Worm (Caenorhabditis elegans): ENCODE data around the gene enu-3.2.

ce11 chrIII:4802707-4803106 is 17.7 kb upstream of the enu-3.2 start, which contains the start of gene metl-5:
- TF ChIP-seq jun-1 (tag; optimal IDR thresholded peaks at IDR 0.05): no peak
- TF ChIP-seq pha-4 (tag; optimal IDR thresholded peaks at IDR 0.05): no peak
- no peak for TF ChIP-seq ceh-82 (tag; optimal IDR thresholded peaks at IDR 0.05)
- no peak for TF ChIP-seq pqm-1 (tag; optimal IDR thresholded peaks at IDR 0.05)
- TF ChIP-seq fos-1 (tag; optimal IDR thresholded peaks at IDR 0.05): no peak
- TF ChIP-seq nhr-23 (tag; optimal IDR thresholded peaks at IDR 0.05): no peak
- no peak for TF ChIP-seq nhr-76 (tag; optimal IDR thresholded peaks at IDR 0.05)

All from whole organism, L3 larva.